Fruit fly (Drosophila melanogaster): ENCODE measurements around the gene Sce.
A peak's percentile ranks its signal among the peaks of the same experiment; 100 is the strongest.

The Sce gene

dm6 chr3R:27637264-27637860 is 44.5 kb downstream of the Sce start:
- no peak for TF ChIP-seq CG14655 (GFP tag; optimal IDR thresholded peaks at IDR 0.05)
- TF ChIP-seq CG15710 (tag; optimal IDR thresholded peaks at IDR 0.05), result peak; percentile 0
- TF ChIP-seq CG8159 (tag; optimal IDR thresholded peaks at IDR 0.05), result peak; percentile 22

dm6 chr3R:27636720-27637119 is 45.1 kb downstream of the Sce start:
- no peak for TF ChIP-seq CG8301 (tag; optimal IDR thresholded peaks at IDR 0.05)
- TF ChIP-seq fd96Ca (GFP tag; IDR thresholded peaks at IDR 0.05), result no peak
- TF ChIP-seq CG12605 (GFP tag; IDR thresholded peaks at IDR 0.05), result no peak
- TF ChIP-seq Ets98B (GFP tag; IDR thresholded peaks at IDR 0.05), result no peak
- no peak for TF ChIP-seq CG10348 (GFP tag; IDR thresholded peaks at IDR 0.05)
- no peak for TF ChIP-seq CG32121 (GFP tag; IDR thresholded peaks at IDR 0.05)
- TF ChIP-seq CG8159 (tag; optimal IDR thresholded peaks at IDR 0.05), result no peak
- TF ChIP-seq Snoo (tag; optimal IDR thresholded peaks at IDR 0.05), result no peak
- no peak for TF ChIP-seq Pif1A (GFP tag; optimal IDR thresholded peaks at IDR 0.05)
- TF ChIP-seq CG14655 (GFP tag; optimal IDR thresholded peaks at IDR 0.05), result no peak
- no peak for TF ChIP-seq Pif1B (GFP tag; optimal IDR thresholded peaks at IDR 0.05)
- no peak for TF ChIP-seq rn (GFP tag; IDR thresholded peaks at IDR 0.05)
- no peak for TF ChIP-seq D1 (tag; optimal IDR thresholded peaks at IDR 0.05)
- no peak for TF ChIP-seq CG9948 (tag; optimal IDR thresholded peaks at IDR 0.05)

- TF ChIP-seq rn (GFP tag; IDR thresholded peaks at IDR 0.05), result peak; percentile 100
- peak; percentile 99 for TF ChIP-seq CG10348 (GFP tag; IDR thresholded peaks at IDR 0.05)
- no peak for TF ChIP-seq EcR (GFP tag; optimal IDR thresholded peaks at IDR 0.05)
- TF ChIP-seq D1 (tag; optimal IDR thresholded peaks at IDR 0.05), result peak; percentile 99
- TF ChIP-seq CG34367 (tag; optimal IDR thresholded peaks at IDR 0.05), result peak; percentile 99
- peak; percentile 100 for TF ChIP-seq CG15710 (tag; optimal IDR thresholded peaks at IDR 0.05)
- peak; percentile 100 for TF ChIP-seq CG17806 (tag; optimal IDR thresholded peaks at IDR 0.05)
- TF ChIP-seq Snoo (tag; optimal IDR thresholded peaks at IDR 0.05), result peak; percentile 99
- TF ChIP-seq Pif1A (GFP tag; optimal IDR thresholded peaks at IDR 0.05), result peak; percentile 99
- TF ChIP-seq CG8301 (tag; optimal IDR thresholded peaks at IDR 0.05), result peak; percentile 100
- peak; percentile 100 for TF ChIP-seq Ets98B (GFP tag; IDR thresholded peaks at IDR 0.05)
- TF ChIP-seq Pif1B (GFP tag; optimal IDR thresholded peaks at IDR 0.05), result peak; percentile 99
- peak; percentile 100 for TF ChIP-seq CG32121 (GFP tag; IDR thresholded peaks at IDR 0.05)
- peak; percentile 99 for TF ChIP-seq fd96Ca (GFP tag; IDR thresholded peaks at IDR 0.05)
- TF ChIP-seq CG9948 (tag; optimal IDR thresholded peaks at IDR 0.05), result peak; percentile 100
- peak; percentile 100 for TF ChIP-seq CG14655 (GFP tag; optimal IDR thresholded peaks at IDR 0.05)
- peak; percentile 98 for TF ChIP-seq gl (tag; optimal IDR thresholded peaks at IDR 0.05)
- TF ChIP-seq CG12605 (GFP tag; IDR thresholded peaks at IDR 0.05), result peak; percentile 100
- TF ChIP-seq CG8159 (tag; optimal IDR thresholded peaks at IDR 0.05), result peak; percentile 100
- peak; percentile 97 for TF ChIP-seq CG13204 (GFP tag; optimal IDR thresholded peaks at IDR 0.05)
- peak; percentile 100 for TF ChIP-seq CG4496 (GFP tag; IDR thresholded peaks at IDR 0.05)
Observed at dm6 chr3R:27636010-27636584, 45.7 kb downstream of the Sce start, which contains the start of the genes CG5611 and Mtl. Gene CG5611 (minus strand): TSS chr3R:27636060. Gene Mtl (plus strand): TSS chr3R:27636412.

All from whole organism, pupa.